Worm (Caenorhabditis elegans): ENCODE results near the gene Y8A9A.2.

The Y8A9A.2 gene

ce11 chrII:3805518-3805917 lies 10.1 kb downstream of the Y8A9A.2 start:
- no peak for TF ChIP-seq ceh-18 (tag; optimal IDR thresholded peaks at IDR 0.05)
- TF ChIP-seq pha-2 (tag; optimal IDR thresholded peaks at IDR 0.05), result no peak
- TF ChIP-seq ceh-31 (tag; optimal IDR thresholded peaks at IDR 0.05), result no peak
- no peak for TF ChIP-seq rnt-1 (tag; optimal IDR thresholded peaks at IDR 0.05)
- no peak for TF ChIP-seq pha-4 (tag; optimal IDR thresholded peaks at IDR 0.05)
- TF ChIP-seq ahr-1 (tag; optimal IDR thresholded peaks at IDR 0.05), result no peak
- no peak for TF ChIP-seq unc-42 (tag; optimal IDR thresholded peaks at IDR 0.05)
- no peak for TF ChIP-seq hlh-15 (tag; optimal IDR thresholded peaks at IDR 0.05)
- no peak for TF ChIP-seq syd-9 (tag; optimal IDR thresholded peaks at IDR 0.05)
- no peak for TF ChIP-seq ztf-16 (tag; optimal IDR thresholded peaks at IDR 0.05)
- no peak for TF ChIP-seq K02D7.2 (tag; optimal IDR thresholded peaks at IDR 0.05)
- no peak for TF ChIP-seq ref-2 (tag; optimal IDR thresholded peaks at IDR 0.05)

ce11 chrII:3806964-3807363 lies 11.5 kb downstream of the Y8A9A.2 start, which contains the start of gene F54D10.4:
TSS of gene F54D10.4 (minus strand) at chrII:3807064.
- TF ChIP-seq ref-2 (tag; optimal IDR thresholded peaks at IDR 0.05) (no peak), ceh-48 (tag; optimal IDR thresholded peaks at IDR 0.05) (no peak), K02D7.2 (tag; optimal IDR thresholded peaks at IDR 0.05) (no peak), ceh-31 (tag; optimal IDR thresholded peaks at IDR 0.05) (no peak), syd-9 (tag; optimal IDR thresholded peaks at IDR 0.05) (no peak), rnt-1 (tag; optimal IDR thresholded peaks at IDR 0.05) (no peak), ttx-3 (tag; optimal IDR thresholded peaks at IDR 0.05) (no peak), nfya-1 (tag; optimal IDR thresholded peaks at IDR 0.05) (no peak), mec-3 (tag; optimal IDR thresholded peaks at IDR 0.05; ENCODE audit: borderline replicate concordance) (no peak), zip-5 (tag; optimal IDR thresholded peaks at IDR 0.05) (no peak), ceh-22 (tag; optimal IDR thresholded peaks at IDR 0.05) (no peak), elt-2 (tag; optimal IDR thresholded peaks at IDR 0.05) (no peak), ceh-2 (tag; optimal IDR thresholded peaks at IDR 0.05) (no peak), madf-2 (tag; optimal IDR thresholded peaks at IDR 0.05) (no peak), sox-2 (GFP tag; IDR thresholded peaks at IDR 0.05) (no peak), ceh-9 (tag; optimal IDR thresholded peaks at IDR 0.05) (no peak), hlh-8 (tag; optimal IDR thresholded peaks at IDR 0.05) (no peak), npax-4 (tag; optimal IDR thresholded peaks at IDR 0.05) (no peak), pax-1 (tag; optimal IDR thresholded peaks at IDR 0.05) (no peak)

- TF ChIP-seq unc-55 (GFP tag; optimal IDR thresholded peaks at IDR 0.05) (no peak), unc-3 (GFP tag; conservative IDR thresholded peaks at IDR 0.05) (no peak), unc-3 (tag; optimal IDR thresholded peaks at IDR 0.05) (no peak), ceh-30 (tag; optimal IDR thresholded peaks at IDR 0.05) (no peak), elt-4 (tag; optimal IDR thresholded peaks at IDR 0.05) (no peak), ceh-24 (tag; optimal IDR thresholded peaks at IDR 0.05) (no peak), ceh-22 (tag; optimal IDR thresholded peaks at IDR 0.05) (no peak), lim-6 (tag; optimal IDR thresholded peaks at IDR 0.05) (no peak), hlh-30 (tag; optimal IDR thresholded peaks at IDR 0.05; ENCODE audit: insufficient read depth) (no peak), K09A11.1 (tag; optimal IDR thresholded peaks at IDR 0.05; ENCODE audit: insufficient read depth) (peak; percentile 32), hlh-15 (tag; optimal IDR thresholded peaks at IDR 0.05) (no peak), ceh-19 (GFP tag; optimal IDR thresholded peaks at IDR 0.05) (no peak), ceh-9 (tag; optimal IDR thresholded peaks at IDR 0.05) (no peak), unc-42 (tag; optimal IDR thresholded peaks at IDR 0.05) (peak; percentile 6), eyg-1 (tag; optimal IDR thresholded peaks at IDR 0.05) (no peak), pqm-1 (tag; optimal IDR thresholded peaks at IDR 0.05) (no peak), ceh-45 (GFP tag; IDR thresholded peaks at IDR 0.05) (no peak), ets-4 (tag; optimal IDR thresholded peaks at IDR 0.05) (no peak), hlh-13 (GFP tag; optimal IDR thresholded peaks at IDR 0.05) (no peak), gmeb-2 (tag; optimal IDR thresholded peaks at IDR 0.05) (no peak), pha-4 (tag; optimal IDR thresholded peaks at IDR 0.05) (no peak), rnt-1 (tag; optimal IDR thresholded peaks at IDR 0.05) (no peak), odd-2 (tag; optimal IDR thresholded peaks at IDR 0.05) (no peak), ttx-3 (tag; optimal IDR thresholded peaks at IDR 0.05) (peak; percentile 36), lin-11 (tag; optimal IDR thresholded peaks at IDR 0.05) (no peak), pax-1 (tag; optimal IDR thresholded peaks at IDR 0.05) (peak; percentile 30), ceh-48 (tag; optimal IDR thresholded peaks at IDR 0.05) (no peak), C08G9.2 (tag; optimal IDR thresholded peaks at IDR 0.05) (no peak), tbx-7 (tag; optimal IDR thresholded peaks at IDR 0.05) (no peak), nhr-232 (tag; optimal IDR thresholded peaks at IDR 0.05) (no peak), ceh-31 (tag; optimal IDR thresholded peaks at IDR 0.05) (peak; percentile 53), ztf-16 (tag; optimal IDR thresholded peaks at IDR 0.05) (no peak), npax-4 (tag; optimal IDR thresholded peaks at IDR 0.05) (no peak), hlh-6 (tag; optimal IDR thresholded peaks at IDR 0.05) (no peak), sdc-2 (tag; optimal IDR thresholded peaks at IDR 0.05) (no peak)
Observed at ce11 chrII:3808104-3808503, 12.7 kb downstream of the Y8A9A.2 start, which contains the start of gene F54D10.5. TSS of gene F54D10.5 (minus strand) at chrII:3808177.
